Worm (Caenorhabditis elegans) whole organism, mixed stage, embryonic: ENCODE results near the gene srw-17.

Experiments
- ceh-39 ChIP-seq: fragments of 150-350 bp; optimal IDR thresholded peaks from 2 replicates; lab custom pipeline; 2014; ENCODE audit warnings: missing biosample characterization, missing genetic modification characterization
- ceh-43 ChIP-seq: fragments of 200-800 bp; sonication (Bioruptor generic); optimal IDR thresholded peaks from 2 replicates; lab custom pipeline; 2018; ENCODE audit warnings: mild to moderate bottlenecking, missing genetic modification characterization, moderate library complexity, missing compliant biosample characterization
- ham-2 ChIP-seq: fragments of 200-800 bp; sonication (Bioruptor generic); optimal IDR thresholded peaks from 2 replicates; lab custom pipeline; 2018; ENCODE audit warnings: mild to moderate bottlenecking, missing genetic modification characterization, missing compliant biosample characterization
- lin-13 ChIP-seq: fragments of 150-350 bp; optimal IDR thresholded peaks from 2 replicates; lab custom pipeline; 2014; ENCODE audit warnings: missing biosample characterization, missing genetic modification characterization
- lin-32 ChIP-seq: fragments of 200-800 bp; sonication (Bioruptor generic); optimal IDR thresholded peaks from 2 replicates; lab custom pipeline; 2018; ENCODE audit warnings: mild to moderate bottlenecking, missing genetic modification characterization, missing compliant biosample characterization
- lsy-2 ChIP-seq: fragments of 150-350 bp; optimal IDR thresholded peaks from 2 replicates; lab custom pipeline; 2014; ENCODE audit warnings: missing biosample characterization, missing genetic modification characterization
- mep-1 ChIP-seq: fragments of 150-350 bp; optimal IDR thresholded peaks from 2 replicates; lab custom pipeline; 2017; ENCODE audit warnings: missing biosample characterization, missing genetic modification reagents, missing genetic modification characterization, inconsistent platforms
- nhr-12 ChIP-seq: fragments of 150-350 bp; optimal IDR thresholded peaks from 2 replicates; lab custom pipeline; 2014; ENCODE audit warnings: missing biosample characterization, missing genetic modification characterization
- pha-4 ChIP-seq: fragments of 150-350 bp; optimal IDR thresholded peaks from 2 replicates; lab custom pipeline; 2018; ENCODE audit warnings: missing biosample characterization, missing genetic modification reagents, missing genetic modification characterization
- snpc-4 ChIP-seq: fragments of 150-350 bp; optimal IDR thresholded peaks from 2 replicates; lab custom pipeline; 2014; ENCODE audit warnings: missing biosample characterization, missing genetic modification characterization
- sptf-1 ChIP-seq: sonication (generic microtip); optimal IDR thresholded peaks from 2 replicates; lab custom pipeline; 2017; ENCODE audit warnings: mild to moderate bottlenecking, missing genetic modification characterization, moderate library complexity, missing compliant biosample characterization
- unc-62 ChIP-seq: fragments of 150-350 bp; optimal IDR thresholded peaks from 2 replicates; lab custom pipeline; 2014; ENCODE audit warnings: missing biosample characterization, missing genetic modification reagents, missing genetic modification characterization

DNA sequence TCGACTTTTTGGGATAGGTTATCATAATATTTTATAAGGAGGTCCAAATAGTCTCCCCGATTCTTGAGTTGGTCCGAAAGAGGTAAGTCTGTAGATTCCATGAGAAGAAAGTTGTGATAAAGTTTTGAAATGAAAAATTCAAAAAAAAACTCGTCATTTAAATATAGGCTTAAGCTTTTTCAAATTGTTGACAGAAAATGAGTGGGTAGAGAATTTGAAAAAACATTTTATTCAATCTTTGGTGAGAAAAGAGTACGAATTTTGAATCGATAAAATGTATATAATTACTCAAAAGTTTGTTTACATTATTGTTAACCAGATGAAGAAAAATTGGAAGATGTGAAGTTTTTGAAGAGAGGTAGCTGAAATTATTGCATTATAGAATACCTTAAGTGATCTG is 28.7 kb upstream of the srw-17 start, which contains the start of gene T26H8.5:
- TF ChIP-seq mep-1 (tag; lab: Kevin White, UChicago) = no peak
- no peak for TF ChIP-seq snpc-4
- no peak for TF ChIP-seq lin-13 (tag; lab: Kevin White, UChicago)
- TF ChIP-seq sptf-1 = no peak
- no peak for TF ChIP-seq unc-62 (GFP tag; lab: Kevin White, UChicago)
- TF ChIP-seq nhr-12 (tag; lab: Kevin White, UChicago) = no peak
- TF ChIP-seq ceh-43 (GFP tag; lab: Kevin White, UChicago) = no peak
- TF ChIP-seq lin-32 (GFP tag; lab: Kevin White, UChicago) = no peak
- no peak for TF ChIP-seq pha-4
- no peak for TF ChIP-seq ham-2
- TF ChIP-seq ceh-39 (tag; lab: Kevin White, UChicago) = no peak
- TF ChIP-seq lsy-2 (tag; lab: Kevin White, UChicago) = no peak
